Fruit fly (Drosophila melanogaster) whole organism, embryonic: ENCODE data around the gene ninaB.

ENCODE experiments used
- CG10431 ChIP-seq: fragments of 200-800 bp; sonication (Bioruptor generic); optimal IDR thresholded peaks from 3 replicates; lab custom pipeline; 2018; ENCODE audit warnings: missing biosample characterization, mild to moderate bottlenecking, missing genetic modification characterization
- CG11723 ChIP-seq: fragments of 200-800 bp; sonication (Bioruptor generic); optimal IDR thresholded peaks from 2 replicates; lab custom pipeline; 2017; ENCODE audit warnings: missing biosample characterization, mild to moderate bottlenecking, missing genetic modification characterization
- CG13424 ChIP-seq: fragments of 200-800 bp; sonication (Bioruptor generic); optimal IDR thresholded peaks from 2 replicates; lab custom pipeline; 2019; ENCODE audit warnings: missing biosample characterization, mild to moderate bottlenecking, missing genetic modification characterization, moderate library complexity
- CG13624 ChIP-seq: fragments of 200-800 bp; sonication (Bioruptor generic); optimal IDR thresholded peaks from 2 replicates; lab custom pipeline; 2016; ENCODE audit warnings: missing biosample characterization, missing genetic modification characterization
- CG14965 ChIP-seq: fragments of 200-800 bp; sonication (Bioruptor generic); optimal IDR thresholded peaks from 2 replicates; lab custom pipeline; 2016; ENCODE audit warnings: missing biosample characterization, missing genetic modification characterization, borderline replicate concordance
- CG17568 ChIP-seq: fragments of 200-800 bp; sonication (Bioruptor generic); optimal IDR thresholded peaks from 2 replicates; lab custom pipeline; 2018; ENCODE audit warnings: missing biosample characterization, mild to moderate bottlenecking, missing genetic modification characterization, moderate library complexity
- CG17802 ChIP-seq: fragments of 200-800 bp; sonication (Bioruptor generic); optimal IDR thresholded peaks from 2 replicates; lab custom pipeline; 2018; ENCODE audit warnings: missing biosample characterization, mild to moderate bottlenecking, missing genetic modification characterization, moderate library complexity
- CG2199 ChIP-seq: fragments of 200-800 bp; sonication (Bioruptor generic); IDR thresholded peaks from 3 replicates; pipeline ENCODE4 v1.3.6; 2022; ENCODE audit warnings: missing biosample characterization, missing genetic modification characterization
- CG4424 ChIP-seq: fragments of 200-800 bp; sonication (Bioruptor generic); optimal IDR thresholded peaks from 3 replicates; lab custom pipeline; 2016; ENCODE audit warnings: missing biosample characterization, missing genetic modification characterization
- CG6175 ChIP-seq: fragments of 200-800 bp; sonication (Bioruptor generic); IDR thresholded peaks from 3 replicates; pipeline ENCODE4 v1.3.6; 2022; ENCODE audit warnings: missing biosample characterization, missing genetic modification characterization
- CG7928 ChIP-seq: fragments of 200-800 bp; sonication (Bioruptor generic); optimal IDR thresholded peaks from 2 replicates; lab custom pipeline; 2017; ENCODE audit warnings: missing biosample characterization, mild to moderate bottlenecking, missing genetic modification characterization
- CG9215 ChIP-seq: fragments of 200-800 bp; sonication (Bioruptor generic); IDR thresholded peaks from 2 replicates; pipeline ENCODE4 v1.3.6; 2022; ENCODE audit warnings: missing biosample characterization, missing genetic modification characterization
- CG9797 ChIP-seq: fragments of 200-800 bp; sonication (Bioruptor generic); optimal IDR thresholded peaks from 3 replicates; lab custom pipeline; 2018; ENCODE audit warnings: missing biosample characterization, mild to moderate bottlenecking, missing genetic modification characterization
- CoRest ChIP-seq: fragments of 200-800 bp; sonication (Bioruptor generic); optimal IDR thresholded peaks from 3 replicates; lab custom pipeline; 2018; ENCODE audit warnings: missing biosample characterization, mild to moderate bottlenecking, missing genetic modification characterization, moderate library complexity
- D19B ChIP-seq: fragments of 200-800 bp; sonication (Bioruptor generic); optimal IDR thresholded peaks from 2 replicates; lab custom pipeline; 2017; ENCODE audit warnings: missing biosample characterization, mild to moderate bottlenecking, missing genetic modification characterization
- Deaf1 ChIP-seq: fragments of 200-800 bp; optimal IDR thresholded peaks from 3 replicates; lab custom pipeline; 2019; ENCODE audit warnings: missing biosample characterization, mild to moderate bottlenecking, missing genetic modification characterization, moderate library complexity
- Dfd ChIP-seq, 2 experiments: fragments of >200 bp; optimal IDR thresholded peaks; 2 replicates each; lab custom pipeline; 2017; ENCODE audit warnings: missing biosample characterization in 2 of 2, missing genetic modification characterization in 2 of 2
- Doc2 ChIP-seq: fragments of 200-800 bp; sonication (Bioruptor generic); IDR thresholded peaks from 2 replicates; pipeline ENCODE4 v1.3.6; 2022; ENCODE audit warnings: missing biosample characterization, missing genetic modification characterization
- Dref ChIP-seq: fragments of 200-800 bp; sonication (Bioruptor generic); IDR thresholded peaks from 2 replicates; pipeline ENCODE4 v1.3.6; 2022; ENCODE audit warnings: missing biosample characterization, missing genetic modification characterization
- Drgx ChIP-seq: fragments of 200-800 bp; sonication (Bioruptor generic); IDR thresholded peaks from 2 replicates; pipeline ENCODE4 v1.3.6; 2022; ENCODE audit warnings: missing biosample characterization, missing genetic modification characterization
- Lim3 ChIP-seq: fragments of 200-800 bp; sonication (Bioruptor generic); IDR thresholded peaks from 2 replicates; pipeline ENCODE4 v1.3.6; 2022; ENCODE audit warnings: missing biosample characterization, missing genetic modification characterization
- MBD-R2 ChIP-seq: fragments of 200-800 bp; sonication (Bioruptor generic); IDR thresholded peaks from 2 replicates; pipeline ENCODE4 v1.3.6; 2022; ENCODE audit warnings: missing biosample characterization, missing genetic modification characterization
- NC2β ChIP-seq: fragments of 200-800 bp; sonication (Bioruptor generic); optimal IDR thresholded peaks from 2 replicates; lab custom pipeline; 2016; ENCODE audit warnings: missing biosample characterization, missing genetic modification characterization
- NFAT ChIP-seq: fragments of 200-800 bp; sonication (Bioruptor generic); IDR thresholded peaks from 2 replicates; pipeline ENCODE4 v1.3.6; 2022; ENCODE audit warnings: missing biosample characterization, missing genetic modification characterization
- NfI ChIP-seq: fragments of 200-800 bp; sonication (Bioruptor generic); optimal IDR thresholded peaks from 3 replicates; lab custom pipeline; 2018; ENCODE audit warnings: missing biosample characterization, mild to moderate bottlenecking, missing genetic modification characterization, moderate library complexity
- Side ChIP-seq: fragments of 200-800 bp; sonication (Bioruptor generic); optimal IDR thresholded peaks from 2 replicates; lab custom pipeline; 2016; ENCODE audit warnings: missing biosample characterization, missing genetic modification characterization
- Sry-δ ChIP-seq: fragments of 200-800 bp; sonication (Bioruptor generic); optimal IDR thresholded peaks from 2 replicates; lab custom pipeline; 2016; ENCODE audit warnings: missing biosample characterization, missing genetic modification characterization
- Vsx1 ChIP-seq: fragments of 200-800 bp; sonication (Bioruptor generic); optimal IDR thresholded peaks from 2 replicates; lab custom pipeline; 2017; ENCODE audit warnings: missing biosample characterization, mild to moderate bottlenecking, missing genetic modification characterization, missing genetic modification reagents
- YL-1 ChIP-seq: fragments of 200-800 bp; sonication (Bioruptor generic); optimal IDR thresholded peaks from 3 replicates; lab custom pipeline; 2017; ENCODE audit warnings: missing biosample characterization, mild to moderate bottlenecking, missing genetic modification characterization
- al ChIP-seq: fragments of 200-800 bp; sonication (Bioruptor generic); IDR thresholded peaks from 2 replicates; pipeline ENCODE4 v1.3.6; 2022; ENCODE audit warnings: missing biosample characterization, missing genetic modification characterization
- cad ChIP-seq: fragments of >200 bp; optimal IDR thresholded peaks from 2 replicates; lab custom pipeline; 2017; ENCODE audit warnings: missing biosample characterization, missing genetic modification characterization
- croc ChIP-seq: fragments of 200-800 bp; sonication (Bioruptor generic); conservative IDR thresholded peaks from 3 replicates; pipeline ENCODE4 v1.3.6; 2022; ENCODE audit warnings: missing biosample characterization, missing genetic modification characterization
- dimm ChIP-seq: fragments of 200-800 bp; sonication (Bioruptor generic); IDR thresholded peaks from 2 replicates; pipeline ENCODE4 v1.3.6; 2022; ENCODE audit warnings: missing biosample characterization, missing genetic modification characterization
- gfzf ChIP-seq: fragments of 200-800 bp; sonication (Bioruptor generic); optimal IDR thresholded peaks from 2 replicates; lab custom pipeline; 2016; ENCODE audit warnings: missing biosample characterization, mild to moderate bottlenecking, missing genetic modification characterization, moderate library complexity
- jing ChIP-seq: fragments of 200-800 bp; sonication (Bioruptor generic); optimal IDR thresholded peaks from 2 replicates; lab custom pipeline; 2018; ENCODE audit warnings: missing biosample characterization, mild to moderate bottlenecking, missing genetic modification characterization
- lbe ChIP-seq: fragments of 200-800 bp; sonication (Bioruptor generic); optimal IDR thresholded peaks from 2 replicates; lab custom pipeline; 2016; ENCODE audit warnings: missing biosample characterization, mild to moderate bottlenecking, missing genetic modification characterization
- lola ChIP-seq, 3 experiments: fragments of >200 bp in 2 of 3; fragments of 200-800 bp in 1 of 3; sonication (Bioruptor generic) in 1 of 3; optimal IDR thresholded peaks; 2 replicates each; lab custom pipeline; 2017 to 2019; ENCODE audit warnings: missing biosample characterization in 3 of 3, missing genetic modification characterization in 3 of 3, mild to moderate bottlenecking in 1 of 3, moderate library complexity in 1 of 3
- lov ChIP-seq, 2 experiments: fragments of 200-800 bp in 1 of 2; fragments of >200 bp in 1 of 2; sonication (Bioruptor generic) in 1 of 2; IDR thresholded peaks in 1 of 2; optimal IDR thresholded peaks in 1 of 2; 2 replicates in 1 of 2; 3 replicates in 1 of 2; pipeline versions ENCODE4 v1.3.6 to Lab custom; 2017 to 2022; ENCODE audit warnings: missing biosample characterization in 1 of 2, missing genetic modification characterization in 1 of 2
- otp ChIP-seq: fragments of 200-800 bp; sonication (Bioruptor generic); IDR thresholded peaks from 3 replicates; pipeline ENCODE4, ENCODE4 v1.3.6; 2022; ENCODE audit warnings: missing biosample characterization, missing genetic modification characterization
- pb ChIP-seq: fragments of 200-800 bp; sonication (Bioruptor generic); optimal IDR thresholded peaks from 3 replicates; lab custom pipeline; 2016; ENCODE audit warnings: missing biosample characterization, missing genetic modification characterization
- prd ChIP-seq, 3 experiments: fragments of >200 bp in 2 of 3; fragments of 200-800 bp in 1 of 3; sonication (Bioruptor generic) in 1 of 3; optimal IDR thresholded peaks in 2 of 3; IDR thresholded peaks in 1 of 3; 2 replicates in 2 of 3; 3 replicates in 1 of 3; pipeline versions ENCODE4 v1.3.6 to Lab custom; 2017 to 2022; ENCODE audit warnings: missing biosample characterization in 1 of 3, missing genetic modification characterization in 1 of 3
- ranshi ChIP-seq: fragments of 200-800 bp; sonication (Bioruptor generic); IDR thresholded peaks from 2 replicates; pipeline ENCODE4 v1.3.6; 2022; ENCODE audit warnings: missing biosample characterization, missing genetic modification characterization
- row ChIP-seq: fragments of 200-800 bp; sonication (Bioruptor generic); IDR thresholded peaks from 3 replicates; pipeline ENCODE4 v1.3.6; 2022; ENCODE audit warnings: missing biosample characterization, missing genetic modification characterization
- run ChIP-seq: fragments of 200-800 bp; sonication (Bioruptor generic); optimal IDR thresholded peaks from 3 replicates; lab custom pipeline; 2018; ENCODE audit warnings: missing biosample characterization, mild to moderate bottlenecking, missing genetic modification characterization
- sisA ChIP-seq: fragments of 200-800 bp; sonication (Bioruptor generic); IDR thresholded peaks from 2 replicates; pipeline ENCODE4 v1.3.6; 2022; ENCODE audit warnings: missing biosample characterization, missing genetic modification characterization
- sqz ChIP-seq: fragments of 200-800 bp; sonication (Bioruptor generic); optimal IDR thresholded peaks from 3 replicates; lab custom pipeline; 2018; ENCODE audit warnings: missing biosample characterization, mild to moderate bottlenecking, missing genetic modification characterization
- zf30C ChIP-seq: fragments of 200-800 bp; sonication (Bioruptor generic); optimal IDR thresholded peaks from 3 replicates; lab custom pipeline; 2018; ENCODE audit warnings: missing biosample characterization, mild to moderate bottlenecking, missing genetic modification characterization
- zfh2 ChIP-seq: fragments of 200-800 bp; sonication (Bioruptor generic); optimal IDR thresholded peaks from 2 replicates; lab custom pipeline; 2016; ENCODE audit warnings: missing biosample characterization, missing genetic modification characterization

ninaB gene

DNA sequence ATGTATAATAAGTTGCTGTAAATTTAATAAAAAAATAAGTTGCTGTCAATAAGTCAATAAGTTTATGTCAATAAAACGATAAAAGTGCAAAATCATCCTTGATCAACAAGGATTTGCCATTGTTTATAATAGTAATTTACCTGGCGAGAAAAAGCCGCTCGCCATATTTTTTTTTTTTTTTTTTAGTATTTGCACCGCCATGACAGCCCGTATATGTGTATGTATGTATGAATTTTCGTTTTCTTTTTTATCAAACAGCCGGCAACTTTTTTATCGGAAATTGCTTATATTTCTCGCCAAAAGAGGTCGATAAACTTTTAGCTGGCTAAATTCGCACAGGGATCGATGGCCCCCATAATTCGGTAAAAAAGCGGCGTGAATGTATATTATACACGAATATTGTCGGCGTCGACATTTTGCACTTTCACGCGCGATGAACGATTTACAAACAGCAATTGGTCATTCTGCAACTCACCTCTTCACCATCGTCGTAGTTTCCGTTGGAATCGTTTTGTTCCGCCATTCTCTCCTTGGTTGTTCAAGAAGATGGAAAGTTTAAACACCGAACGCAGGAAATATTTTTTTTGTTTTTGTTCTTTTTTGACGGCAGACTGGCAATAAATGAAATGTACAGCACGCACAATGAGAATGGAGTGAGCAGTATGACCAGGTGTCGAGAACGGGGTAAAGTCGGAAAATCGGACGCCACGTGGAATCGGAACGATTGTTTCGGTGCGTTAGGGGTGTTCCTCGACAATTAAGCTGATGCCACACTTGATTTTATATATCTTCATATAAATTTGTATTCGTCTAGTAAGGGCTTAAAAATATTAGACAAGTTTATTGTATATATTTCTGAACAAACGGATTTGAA is 40.3 kb upstream of the ninaB start, which contains the start of gene Hrb87F (continued):
- TF ChIP-seq NFAT (GFP tag; lab: Robert Waterston, UW) (peak; percentile 33; the same call in 1 of the 2 replicates), sisA (GFP tag; lab: Robert Waterston, UW) (0 out of 2 replicates have a peak, but pooled peaks have one; percentile 18), CG9797 (GFP tag; lab: Kevin White, UChicago) (peak; percentile 57), CG11723 (GFP tag; lab: Kevin White, UChicago) (no peak), otp (GFP tag; lab: Robert Waterston, UW) (no peak), zf30C (no peak), Side (GFP tag; lab: Kevin White, UChicago) (peak; percentile 39), CG14965 (no peak), prd (optimal IDR thresholded peaks at IDR 0.05; lab: Kevin White, UChicago) (no peak), prd (GFP tag; IDR thresholded peaks at IDR 0.05; lab: Robert Waterston, UW) (peak; percentile 55; the same call in 2 of the 3 replicates), run (tag; lab: Kevin White, UChicago) (no peak), Lim3 (no peak), CG2199 (no peak), row (GFP tag; lab: Robert Waterston, UW) (peak; percentile 86), CG10431 (GFP tag; lab: Kevin White, UChicago) (no peak), croc (GFP tag; lab: Robert Waterston, UW) (no peak), pb (GFP tag; lab: Kevin White, UChicago) (no peak), YL-1 (GFP tag; lab: Kevin White, UChicago) (peak; percentile 67), MBD-R2 (GFP tag; lab: Robert Waterston, UW) (peak; percentile 28; the same call in 1 of the 2 replicates), Vsx1 (GFP tag; lab: Kevin White, UChicago) (no peak), Dfd (GFP tag; optimal IDR thresholded peaks at IDR 0.05; lab: Kevin White, UChicago) (no peak), CG9215 (peak; percentile 12; the same call in 1 of the 2 replicates), dimm (GFP tag; lab: Robert Waterston, UW) (no peak), CG17802 (tag; lab: Kevin White, UChicago) (peak; percentile 98), NC2β (GFP tag; lab: Kevin White, UChicago) (no peak), CG17568 (GFP tag; lab: Kevin White, UChicago) (peak; percentile 35), jing (GFP tag; lab: Kevin White, UChicago) (no peak), CG4424 (GFP tag; lab: Kevin White, UChicago) (no peak), zfh2 (no peak), NfI (no peak), Drgx (GFP tag; lab: Robert Waterston, UW) (no peak), CG6175 (no peak), CG7928 (no peak), gfzf (GFP tag; lab: Kevin White, UChicago) (peak; percentile 60), al (GFP tag; lab: Robert Waterston, UW) (no peak), CG13424 (tag; lab: Kevin White, UChicago) (no peak), lov (optimal IDR thresholded peaks at IDR 0.05; lab: Kevin White, UChicago) (no peak), lov (GFP tag; IDR thresholded peaks at IDR 0.05; lab: Robert Waterston, UW) (peak; percentile 22; the same call in 1 of the 3 replicates), Sry-δ (GFP tag; lab: Kevin White, UChicago) (peak; percentile 29), Deaf1 (tag; lab: Kevin White, UChicago) (no peak), sqz (peak; percentile 80), CG13624 (GFP tag; lab: Kevin White, UChicago) (no peak), D19B (GFP tag; lab: Kevin White, UChicago) (no peak), Dref (GFP tag; lab: Robert Waterston, UW) (peak; percentile 67), lbe (GFP tag; lab: Kevin White, UChicago) (peak; percentile 50), cad (GFP tag; lab: Kevin White, UChicago) (peak; percentile 15), CoRest (no peak), lola (GFP tag; optimal IDR thresholded peaks at IDR 0.05; lab: Kevin White, UChicago) (no peak), Doc2 (GFP tag; lab: Robert Waterston, UW) (no peak), ranshi (GFP tag; lab: Robert Waterston, UW) (peak; percentile 7; the same call in 1 of the 2 replicates)
